Fruit fly (Drosophila melanogaster) whole organism, embryonic: ENCODE measurements around the gene drn.

ENCODE experiments used
- Aef1 ChIP-seq: fragments of 200-800 bp; sonication (Bioruptor generic); IDR thresholded peaks from 3 replicates; pipeline ENCODE4 v1.3.6; 2022; ENCODE audit warnings: missing biosample characterization, missing genetic modification characterization
- Bgb ChIP-seq: fragments of 200-800 bp; sonication (Bioruptor generic); IDR thresholded peaks from 2 replicates; pipeline ENCODE4 v1.3.6; 2022; ENCODE audit warnings: missing biosample characterization, missing genetic modification characterization; ENCODE audit not compliant: partially characterized antibody
- Blimp-1 ChIP-seq: fragments of 200-800 bp; sonication (Bioruptor generic); optimal IDR thresholded peaks from 3 replicates; lab custom pipeline; 2018; ENCODE audit warnings: missing biosample characterization, missing genetic modification characterization, mild to moderate bottlenecking, moderate library complexity, missing genetic modification reagents
- BtbVII ChIP-seq: fragments of 200-800 bp; sonication (Bioruptor generic); optimal IDR thresholded peaks from 3 replicates; lab custom pipeline; 2017; ENCODE audit warnings: missing biosample characterization, mild to moderate bottlenecking, missing genetic modification characterization
- CG1024 ChIP-seq: fragments of 200-800 bp; sonication (Bioruptor generic); IDR thresholded peaks from 2 replicates; pipeline ENCODE4 v1.3.6; 2022; ENCODE audit warnings: missing biosample characterization, missing genetic modification characterization
- CG12155 ChIP-seq: fragments of 200-800 bp; sonication (Bioruptor generic); optimal IDR thresholded peaks from 3 replicates; lab custom pipeline; 2016; ENCODE audit warnings: missing biosample characterization, missing genetic modification characterization
- CG14014 ChIP-seq: fragments of 200-800 bp; sonication (Bioruptor generic); IDR thresholded peaks from 2 replicates; pipeline ENCODE4 v1.3.6; 2022; ENCODE audit warnings: missing biosample characterization, missing genetic modification characterization
- CG15479 ChIP-seq: fragments of 200-800 bp; sonication (Bioruptor generic); optimal IDR thresholded peaks from 3 replicates; lab custom pipeline; 2019; ENCODE audit warnings: missing biosample characterization, mild to moderate bottlenecking, missing genetic modification characterization, moderate library complexity
- CG16815 ChIP-seq: fragments of 200-800 bp; sonication (Bioruptor generic); optimal IDR thresholded peaks from 3 replicates; lab custom pipeline; 2017; ENCODE audit warnings: missing biosample characterization, mild to moderate bottlenecking, missing genetic modification characterization
- CG4328 ChIP-seq: fragments of 200-800 bp; sonication (Bioruptor generic); optimal IDR thresholded peaks from 3 replicates; lab custom pipeline; 2017; ENCODE audit warnings: missing biosample characterization, missing genetic modification reagents, missing genetic modification characterization
- CG5245 ChIP-seq: fragments of 200-800 bp; sonication (Bioruptor generic); optimal IDR thresholded peaks from 3 replicates; lab custom pipeline; 2016; ENCODE audit warnings: missing biosample characterization, missing genetic modification characterization
- D ChIP-seq, 2 experiments: fragments of 200-800 bp in 1 of 2; fragments of >200 bp in 1 of 2; sonication (Bioruptor generic) in 1 of 2; optimal IDR thresholded peaks; 2 replicates in 1 of 2; 3 replicates in 1 of 2; lab custom pipeline; 2017; ENCODE audit warnings: mild to moderate bottlenecking in 1 of 2, missing biosample characterization in 1 of 2, missing genetic modification characterization in 1 of 2, missing genetic modification reagents in 1 of 2
- Drgx ChIP-seq: fragments of 200-800 bp; sonication (Bioruptor generic); IDR thresholded peaks from 2 replicates; pipeline ENCODE4 v1.3.6; 2022; ENCODE audit warnings: missing biosample characterization, missing genetic modification characterization
- E2f1 ChIP-seq: fragments of 200-800 bp; sonication (Bioruptor generic); IDR thresholded peaks from 2 replicates; pipeline ENCODE4 v1.3.6; 2022; ENCODE audit warnings: missing biosample characterization, missing genetic modification characterization
- E2f2 ChIP-seq: fragments of 200-800 bp; sonication (Bioruptor generic); IDR thresholded peaks from 2 replicates; pipeline ENCODE4 v1.3.6; 2022; ENCODE audit warnings: missing biosample characterization, missing genetic modification characterization
- H15 ChIP-seq: fragments of 200-800 bp; sonication (Bioruptor generic); IDR thresholded peaks from 3 replicates; pipeline ENCODE4 v1.3.6; 2022; ENCODE audit warnings: missing biosample characterization, missing genetic modification characterization
- HLH3B ChIP-seq: fragments of 200-800 bp; sonication (Bioruptor generic); IDR thresholded peaks from 2 replicates; pipeline ENCODE4 v1.3.6; 2022; ENCODE audit warnings: missing biosample characterization, missing genetic modification characterization
- MBD-R2 ChIP-seq: fragments of 200-800 bp; sonication (Bioruptor generic); IDR thresholded peaks from 2 replicates; pipeline ENCODE4 v1.3.6; 2022; ENCODE audit warnings: missing biosample characterization, missing genetic modification characterization
- Meics ChIP-seq: fragments of 200-800 bp; sonication (Bioruptor generic); optimal IDR thresholded peaks from 2 replicates; lab custom pipeline; 2017; ENCODE audit warnings: missing biosample characterization, mild to moderate bottlenecking, missing genetic modification characterization
- Six4 ChIP-seq: fragments of 200-800 bp; sonication (Bioruptor generic); optimal IDR thresholded peaks from 2 replicates; lab custom pipeline; 2016; ENCODE audit warnings: missing biosample characterization, missing genetic modification characterization
- ab ChIP-seq: fragments of 200-800 bp; sonication (Bioruptor generic); optimal IDR thresholded peaks from 2 replicates; lab custom pipeline; 2016; ENCODE audit warnings: missing biosample characterization, missing genetic modification characterization
- ase ChIP-seq: fragments of 200-800 bp; sonication (Bioruptor generic); IDR thresholded peaks from 3 replicates; pipeline ENCODE4 v1.3.6; 2022; ENCODE audit warnings: missing biosample characterization, missing genetic modification characterization
- ash1 ChIP-seq: fragments of 200-800 bp; sonication (Bioruptor generic); optimal IDR thresholded peaks from 2 replicates; lab custom pipeline; 2018; ENCODE audit warnings: missing biosample characterization, mild to moderate bottlenecking, missing genetic modification characterization
- bab2 ChIP-seq: fragments of 200-800 bp; sonication (Bioruptor generic); optimal IDR thresholded peaks from 2 replicates; lab custom pipeline; 2016; ENCODE audit warnings: missing biosample characterization, missing genetic modification characterization
- btn ChIP-seq: fragments of 200-800 bp; sonication (Bioruptor generic); optimal IDR thresholded peaks from 2 replicates; lab custom pipeline; 2016; ENCODE audit warnings: missing biosample characterization, missing genetic modification characterization
- cas ChIP-seq: fragments of 200-800 bp; sonication (Bioruptor generic); IDR thresholded peaks from 2 replicates; pipeline ENCODE4 v1.3.6; 2022; ENCODE audit warnings: missing biosample characterization, missing genetic modification characterization
- cg ChIP-seq: fragments of 200-800 bp; sonication (Bioruptor generic); optimal IDR thresholded peaks from 3 replicates; lab custom pipeline; 2019; ENCODE audit warnings: missing biosample characterization, mild to moderate bottlenecking, missing genetic modification characterization, moderate library complexity
- chm ChIP-seq: fragments of 200-800 bp; sonication (Bioruptor generic); IDR thresholded peaks from 2 replicates; pipeline ENCODE4 v1.3.6; 2022; ENCODE audit warnings: missing biosample characterization, missing genetic modification characterization
- ci ChIP-seq: fragments of 200-800 bp; sonication (Bioruptor generic); IDR thresholded peaks from 3 replicates; pipeline ENCODE4 v1.3.6; 2022; ENCODE audit warnings: missing biosample characterization, missing genetic modification characterization
- crol ChIP-seq: fragments of 200-800 bp; sonication (Bioruptor generic); IDR thresholded peaks from 2 replicates; pipeline ENCODE4 v1.3.6; 2022; ENCODE audit warnings: missing biosample characterization, missing genetic modification characterization
- crp ChIP-seq, 2 experiments: fragments of 200-800 bp; sonication (Bioruptor generic); optimal IDR thresholded peaks; 2 replicates in 1 of 2; 3 replicates in 1 of 2; lab custom pipeline; 2017; ENCODE audit warnings: missing biosample characterization in 2 of 2, missing genetic modification characterization in 2 of 2, mild to moderate bottlenecking in 1 of 2, moderate library complexity in 1 of 2
- gem ChIP-seq: fragments of 200-800 bp; sonication (Bioruptor generic); optimal IDR thresholded peaks from 2 replicates; lab custom pipeline; 2019; ENCODE audit warnings: missing biosample characterization, mild to moderate bottlenecking, missing genetic modification characterization, moderate library complexity
- gt ChIP-seq: fragments of 200-800 bp; sonication (Bioruptor generic); IDR thresholded peaks from 2 replicates; pipeline ENCODE4 v1.3.6; 2022; ENCODE audit warnings: missing biosample characterization, missing genetic modification characterization
- hth ChIP-seq: fragments of >200 bp; optimal IDR thresholded peaks from 2 replicates; lab custom pipeline; 2017; ENCODE audit warnings: inconsistent platforms
- ind ChIP-seq: fragments of 200-800 bp; sonication (Bioruptor generic); optimal IDR thresholded peaks from 3 replicates; lab custom pipeline; 2016; ENCODE audit warnings: missing biosample characterization, missing genetic modification characterization
- insv ChIP-seq, 2 experiments: fragments of 200-800 bp; sonication (Bioruptor generic); optimal IDR thresholded peaks; 3 replicates each; lab custom pipeline; 2016 to 2018; ENCODE audit warnings: missing biosample characterization in 2 of 2, missing genetic modification characterization in 2 of 2
- jing ChIP-seq: fragments of 200-800 bp; sonication (Bioruptor generic); optimal IDR thresholded peaks from 2 replicates; lab custom pipeline; 2018; ENCODE audit warnings: missing biosample characterization, mild to moderate bottlenecking, missing genetic modification characterization
- kah ChIP-seq: fragments of 200-800 bp; sonication (Bioruptor generic); optimal IDR thresholded peaks from 2 replicates; lab custom pipeline; 2018; ENCODE audit warnings: missing biosample characterization, mild to moderate bottlenecking, missing genetic modification characterization
- nau ChIP-seq: fragments of 200-800 bp; sonication (Bioruptor generic); optimal IDR thresholded peaks from 3 replicates; lab custom pipeline; 2017; ENCODE audit warnings: missing biosample characterization, mild to moderate bottlenecking, missing genetic modification characterization, missing genetic modification reagents
- odd ChIP-seq: fragments of 200-800 bp; sonication (Bioruptor generic); optimal IDR thresholded peaks from 2 replicates; lab custom pipeline; 2017; ENCODE audit warnings: missing biosample characterization, mild to moderate bottlenecking, missing genetic modification characterization
- repo ChIP-seq: fragments of 200-800 bp; sonication (Bioruptor generic); optimal IDR thresholded peaks from 2 replicates; lab custom pipeline; 2016; ENCODE audit warnings: missing biosample characterization, missing genetic modification characterization
- schlank ChIP-seq: fragments of 200-800 bp; sonication (Bioruptor generic); optimal IDR thresholded peaks from 2 replicates; lab custom pipeline; 2018; ENCODE audit warnings: missing biosample characterization, mild to moderate bottlenecking, missing genetic modification characterization
- sisA ChIP-seq: fragments of 200-800 bp; sonication (Bioruptor generic); IDR thresholded peaks from 2 replicates; pipeline ENCODE4 v1.3.6; 2022; ENCODE audit warnings: missing biosample characterization, missing genetic modification characterization
- trem ChIP-seq: fragments of 200-800 bp; optimal IDR thresholded peaks from 3 replicates; lab custom pipeline; 2019; ENCODE audit warnings: missing biosample characterization, mild to moderate bottlenecking, missing genetic modification characterization, moderate library complexity
- unc-4 ChIP-seq: fragments of 200-800 bp; sonication (Bioruptor generic); IDR thresholded peaks from 2 replicates; pipeline ENCODE4 v1.3.6; 2022; ENCODE audit warnings: missing biosample characterization, missing genetic modification characterization; ENCODE audit not compliant: partially characterized antibody
- zen2 ChIP-seq: fragments of 200-800 bp; sonication (Bioruptor generic); IDR thresholded peaks from 3 replicates; pipeline ENCODE4 v1.3.6; 2022; ENCODE audit warnings: missing biosample characterization, missing genetic modification characterization; ENCODE audit not compliant: partially characterized antibody
- zfh1 ChIP-seq: fragments of 200-800 bp; sonication (Bioruptor generic); IDR thresholded peaks from 3 replicates; pipeline ENCODE4 v1.3.6; 2022; ENCODE audit warnings: missing biosample characterization, missing genetic modification characterization

Gene drn

DNA sequence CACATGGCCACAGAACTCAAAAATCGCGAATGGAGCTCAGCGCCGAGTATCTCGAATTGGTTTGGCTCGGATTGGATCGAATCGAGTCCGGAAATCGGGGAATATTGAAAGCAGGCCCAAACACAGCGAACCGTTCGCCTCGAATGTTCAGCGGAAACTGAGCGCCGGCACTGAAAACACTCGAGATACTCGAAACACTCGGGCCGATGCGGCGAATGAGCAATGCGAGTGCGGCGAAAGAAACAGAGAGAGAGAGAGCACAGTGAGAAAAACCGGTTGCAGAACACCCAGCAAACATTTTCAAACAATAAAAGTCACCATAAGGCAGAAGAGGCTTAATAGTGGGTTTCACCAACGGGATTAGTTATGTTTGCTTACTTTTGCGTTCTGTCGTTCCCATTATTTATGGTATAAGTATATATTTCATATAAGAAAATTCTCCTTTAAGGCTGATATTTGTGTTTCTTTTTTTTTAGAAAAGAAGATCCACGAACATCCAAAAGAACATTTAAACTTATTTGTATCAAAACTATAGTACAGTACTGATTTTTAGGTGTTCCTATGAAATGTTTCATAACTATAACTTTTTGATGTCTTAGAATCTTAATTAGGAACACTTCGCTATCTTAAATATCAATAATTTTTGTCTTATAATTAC is 54.5 kb downstream of the drn start, which contains the start of gene FER (continued):
- TF ChIP-seq zfh1 (GFP tag; lab: Robert Waterston, UW) (peak; percentile 59; the same call in 1 of the 3 replicates), unc-4 (GFP tag; lab: Robert Waterston, UW) (peak; percentile 55), CG16815 (GFP tag; lab: Kevin White, UChicago) (no peak), CG1024 (GFP tag; lab: Robert Waterston, UW) (peak; percentile 2; the same call in 1 of the 2 replicates), HLH3B (peak; percentile 45; the same call in 1 of the 2 replicates), D (optimal IDR thresholded peaks at IDR 0.05; lab: Kevin White, UChicago) (no peak), D (GFP tag; optimal IDR thresholded peaks at IDR 0.05; lab: Kevin White, UChicago) (no peak), trem (tag; lab: Kevin White, UChicago) (no peak), sisA (GFP tag; lab: Robert Waterston, UW) (no peak), repo (GFP tag; lab: Kevin White, UChicago) (no peak), schlank (tag; lab: Kevin White, UChicago) (peak; percentile 40), ash1 (GFP tag; lab: Kevin White, UChicago) (peak; percentile 61), bab2 (GFP tag; lab: Kevin White, UChicago) (no peak), E2f1 (GFP tag; lab: Robert Waterston, UW) (peak; percentile 30; the same call in 1 of the 2 replicates), cg (no peak), BtbVII (GFP tag; lab: Kevin White, UChicago) (peak; percentile 69), Meics (GFP tag; lab: Kevin White, UChicago) (peak; percentile 37), CG15479 (GFP tag; lab: Kevin White, UChicago) (no peak), Aef1 (GFP tag; lab: Robert Waterston, UW) (no peak), ind (GFP tag; lab: Kevin White, UChicago) (no peak), insv (GFP tag; optimal IDR thresholded peaks at IDR 0.05; lab: Kevin White, UChicago) (peak in 1 of 2 experiments; percentile 47), cas (GFP tag; lab: Robert Waterston, UW) (no peak), H15 (GFP tag; lab: Robert Waterston, UW) (no peak), odd (GFP tag; lab: Kevin White, UChicago) (no peak), crp (GFP tag; optimal IDR thresholded peaks at IDR 0.05; lab: Kevin White, UChicago) (no peak), Six4 (no peak), CG5245 (GFP tag; lab: Kevin White, UChicago) (no peak), ci (peak; percentile 85), chm (peak; percentile 85), E2f2 (GFP tag; lab: Robert Waterston, UW) (no peak; the same call in 1 of the 2 replicates), jing (GFP tag; lab: Kevin White, UChicago) (no peak), gt (no peak), ab (GFP tag; lab: Kevin White, UChicago) (no peak), crol (no peak), CG12155 (no peak), ase (GFP tag; lab: Robert Waterston, UW) (no peak), nau (GFP tag; lab: Kevin White, UChicago) (peak; percentile 13), Bgb (GFP tag; lab: Robert Waterston, UW) (peak; percentile 85), gem (peak; percentile 36), zen2 (GFP tag; lab: Robert Waterston, UW) (no peak), CG4328 (GFP tag; lab: Kevin White, UChicago) (peak; percentile 37), Blimp-1 (GFP tag; lab: Kevin White, UChicago) (peak; percentile 3), Drgx (GFP tag; lab: Robert Waterston, UW) (peak; percentile 35; the same call in 1 of the 2 replicates), kah (GFP tag; lab: Kevin White, UChicago) (peak; percentile 63), hth (lab: Kevin White, UChicago) (no peak), MBD-R2 (peak; percentile 28; the same call in 1 of the 2 replicates), CG14014 (peak; percentile 36; the same call in 1 of the 2 replicates), btn (GFP tag; lab: Kevin White, UChicago) (no peak)
